Worm (Caenorhabditis elegans) whole organism, mixed stage, embryonic: ENCODE measurements around the gene T28C12.15.

Source experiments
- M03D4.4 ChIP-seq: sonication (generic microtip); optimal IDR thresholded peaks from 2 replicates; lab custom pipeline; 2017; ENCODE audit warnings: mild to moderate bottlenecking, missing genetic modification characterization, missing compliant biosample characterization
- blmp-1 ChIP-seq: fragments of 150-350 bp; optimal IDR thresholded peaks from 2 replicates; lab custom pipeline; 2014; ENCODE audit warnings: missing biosample characterization, missing genetic modification characterization
- ceh-39 ChIP-seq: fragments of 150-350 bp; optimal IDR thresholded peaks from 2 replicates; lab custom pipeline; 2014; ENCODE audit warnings: missing biosample characterization, missing genetic modification characterization
- ceh-43 ChIP-seq: fragments of 200-800 bp; sonication (Bioruptor generic); optimal IDR thresholded peaks from 2 replicates; lab custom pipeline; 2018; ENCODE audit warnings: mild to moderate bottlenecking, missing genetic modification characterization, moderate library complexity, missing compliant biosample characterization
- ceh-83 ChIP-seq: fragments of 200-800 bp; sonication (Bioruptor generic); optimal IDR thresholded peaks from 2 replicates; lab custom pipeline; 2018; ENCODE audit warnings: mild to moderate bottlenecking, missing genetic modification characterization, missing compliant biosample characterization
- ces-1 ChIP-seq: fragments of 150-350 bp; optimal IDR thresholded peaks from 2 replicates; lab custom pipeline; 2014; ENCODE audit warnings: missing biosample characterization, missing genetic modification reagents, missing genetic modification characterization
- cnd-1 ChIP-seq: fragments of 200-800 bp; sonication (Bioruptor generic); optimal IDR thresholded peaks from 2 replicates; lab custom pipeline; 2018; ENCODE audit warnings: mild to moderate bottlenecking, missing genetic modification characterization, missing compliant biosample characterization
- elt-1 ChIP-seq: sonication (generic microtip); optimal IDR thresholded peaks from 2 replicates; lab custom pipeline; 2017; ENCODE audit warnings: missing genetic modification characterization, mild to moderate bottlenecking, missing compliant biosample characterization, antibody characterized with exemption, moderate library complexity, borderline replicate concordance; ENCODE audit not compliant: insufficient read depth
- elt-3 ChIP-seq: fragments of 150-350 bp; optimal IDR thresholded peaks from 2 replicates; lab custom pipeline; 2014; ENCODE audit warnings: missing biosample characterization, missing genetic modification characterization
- flh-1 ChIP-seq: fragments of 200-800 bp; sonication (Bioruptor generic); optimal IDR thresholded peaks from 2 replicates; lab custom pipeline; 2018; ENCODE audit warnings: mild to moderate bottlenecking, missing genetic modification characterization, moderate library complexity, missing compliant biosample characterization
- ham-2 ChIP-seq: fragments of 200-800 bp; sonication (Bioruptor generic); optimal IDR thresholded peaks from 2 replicates; lab custom pipeline; 2018; ENCODE audit warnings: mild to moderate bottlenecking, missing genetic modification characterization, missing compliant biosample characterization
- hlh-1 ChIP-seq: fragments of 150-350 bp; optimal IDR thresholded peaks from 2 replicates; lab custom pipeline; 2014; ENCODE audit warnings: missing biosample characterization, missing genetic modification reagents, missing genetic modification characterization
- lin-13 ChIP-seq: fragments of 150-350 bp; optimal IDR thresholded peaks from 2 replicates; lab custom pipeline; 2014; ENCODE audit warnings: missing biosample characterization, missing genetic modification characterization
- lin-32 ChIP-seq: fragments of 200-800 bp; sonication (Bioruptor generic); optimal IDR thresholded peaks from 2 replicates; lab custom pipeline; 2018; ENCODE audit warnings: mild to moderate bottlenecking, missing genetic modification characterization, missing compliant biosample characterization
- lsy-2 ChIP-seq: fragments of 150-350 bp; optimal IDR thresholded peaks from 2 replicates; lab custom pipeline; 2014; ENCODE audit warnings: missing biosample characterization, missing genetic modification characterization
- mab-5 ChIP-seq: fragments of 150-350 bp; optimal IDR thresholded peaks from 2 replicates; lab custom pipeline; 2014; ENCODE audit warnings: missing biosample characterization, missing genetic modification characterization
- nhr-12 ChIP-seq: fragments of 150-350 bp; optimal IDR thresholded peaks from 2 replicates; lab custom pipeline; 2014; ENCODE audit warnings: missing biosample characterization, missing genetic modification characterization
- nhr-2 ChIP-seq: fragments of 150-350 bp; optimal IDR thresholded peaks from 2 replicates; lab custom pipeline; 2014; ENCODE audit warnings: missing biosample characterization, missing genetic modification characterization
- nhr-237 ChIP-seq: fragments of 150-350 bp; optimal IDR thresholded peaks from 2 replicates; lab custom pipeline; 2014; ENCODE audit warnings: missing biosample characterization, missing genetic modification characterization
- nhr-28 ChIP-seq: fragments of 150-350 bp; optimal IDR thresholded peaks from 2 replicates; lab custom pipeline; 2014; ENCODE audit warnings: missing biosample characterization, missing genetic modification characterization
- nhr-76 ChIP-seq: sonication (generic microtip); optimal IDR thresholded peaks from 2 replicates; lab custom pipeline; 2017; ENCODE audit warnings: missing biosample characterization, missing genetic modification characterization
- pha-4 ChIP-seq: fragments of 150-350 bp; optimal IDR thresholded peaks from 2 replicates; lab custom pipeline; 2018; ENCODE audit warnings: missing biosample characterization, missing genetic modification reagents, missing genetic modification characterization
- sem-2 ChIP-seq: fragments of 200-800 bp; sonication (Bioruptor generic); optimal IDR thresholded peaks from 2 replicates; lab custom pipeline; 2018; ENCODE audit warnings: mild to moderate bottlenecking, missing genetic modification characterization, missing compliant biosample characterization
- snpc-4 ChIP-seq: fragments of 150-350 bp; optimal IDR thresholded peaks from 2 replicates; lab custom pipeline; 2014; ENCODE audit warnings: missing biosample characterization, missing genetic modification characterization
- sptf-1 ChIP-seq: sonication (generic microtip); optimal IDR thresholded peaks from 2 replicates; lab custom pipeline; 2017; ENCODE audit warnings: mild to moderate bottlenecking, missing genetic modification characterization, moderate library complexity, missing compliant biosample characterization
- tbx-8 ChIP-seq: fragments of 200-800 bp; sonication (Bioruptor generic); optimal IDR thresholded peaks from 2 replicates; lab custom pipeline; 2018; ENCODE audit warnings: mild to moderate bottlenecking, missing genetic modification characterization, moderate library complexity, missing compliant biosample characterization
- unc-120 ChIP-seq: sonication (generic microtip); optimal IDR thresholded peaks from 2 replicates; lab custom pipeline; 2017; ENCODE audit warnings: missing genetic modification characterization, missing compliant biosample characterization; ENCODE audit not compliant: poor library complexity, severe bottlenecking
- unc-39 ChIP-seq: fragments of 150-350 bp; optimal IDR thresholded peaks from 2 replicates; lab custom pipeline; 2014; ENCODE audit warnings: missing biosample characterization, missing genetic modification characterization
- unc-62 ChIP-seq: fragments of 150-350 bp; optimal IDR thresholded peaks from 2 replicates; lab custom pipeline; 2014; ENCODE audit warnings: missing biosample characterization, missing genetic modification reagents, missing genetic modification characterization
- zip-8 ChIP-seq: fragments of 150-350 bp; optimal IDR thresholded peaks from 2 replicates; lab custom pipeline; 2014; ENCODE audit warnings: missing biosample characterization, missing genetic modification characterization
- ztf-11 ChIP-seq: fragments of 150-350 bp; optimal IDR thresholded peaks from 2 replicates; lab custom pipeline; 2014; ENCODE audit warnings: missing biosample characterization, missing genetic modification characterization

T28C12.15 gene

ce11 chrV:6326394-6326793 is 4.8 kb upstream of the T28C12.15 start:
- TF ChIP-seq pha-4 (no peak), M03D4.4 (no peak), elt-1 (tag; lab: Kevin White, UChicago) (no peak), unc-62 (GFP tag; lab: Kevin White, UChicago) (no peak), tbx-8 (GFP tag; lab: Kevin White, UChicago) (no peak), blmp-1 (tag; lab: Kevin White, UChicago) (no peak), sptf-1 (tag; lab: Kevin White, UChicago) (no peak), flh-1 (GFP tag; lab: Kevin White, UChicago) (no peak), ceh-43 (GFP tag; lab: Kevin White, UChicago) (no peak), lin-13 (no peak), hlh-1 (no peak), ces-1 (GFP tag; lab: Kevin White, UChicago) (no peak)

ce11 chrV:6323602-6324001 is 2.0 kb upstream of the T28C12.15 start:
- TF ChIP-seq ham-2 = no peak
- TF ChIP-seq unc-120 (tag; lab: Kevin White, UChicago) = no peak

ce11 chrV:6322749-6323367 is 1.3 kb upstream of the T28C12.15 start:
- TF ChIP-seq cnd-1 (tag; lab: Kevin White, UChicago) = no peak
- peak; percentile 29 for TF ChIP-seq elt-1 (tag; lab: Kevin White, UChicago)

ce11 chrV:6321280-6321679 is 303 bp downstream of the T28C12.15 start:
- TF ChIP-seq ceh-39 (no peak), flh-1 (GFP tag; lab: Kevin White, UChicago) (no peak), lin-13 (no peak), ces-1 (GFP tag; lab: Kevin White, UChicago) (no peak), snpc-4 (tag; lab: Kevin White, UChicago) (no peak), hlh-1 (no peak), ceh-43 (GFP tag; lab: Kevin White, UChicago) (no peak), blmp-1 (tag; lab: Kevin White, UChicago) (no peak), elt-1 (tag; lab: Kevin White, UChicago) (no peak), lin-32 (no peak), elt-3 (no peak), sem-2 (GFP tag; lab: Kevin White, UChicago) (no peak), ceh-83 (GFP tag; lab: Kevin White, UChicago) (no peak), sptf-1 (tag; lab: Kevin White, UChicago) (no peak), cnd-1 (tag; lab: Kevin White, UChicago) (no peak), unc-39 (tag; lab: Kevin White, UChicago) (no peak), zip-8 (tag; lab: Kevin White, UChicago) (no peak), nhr-76 (tag; lab: Kevin White, UChicago) (no peak), M03D4.4 (no peak)

DNA sequence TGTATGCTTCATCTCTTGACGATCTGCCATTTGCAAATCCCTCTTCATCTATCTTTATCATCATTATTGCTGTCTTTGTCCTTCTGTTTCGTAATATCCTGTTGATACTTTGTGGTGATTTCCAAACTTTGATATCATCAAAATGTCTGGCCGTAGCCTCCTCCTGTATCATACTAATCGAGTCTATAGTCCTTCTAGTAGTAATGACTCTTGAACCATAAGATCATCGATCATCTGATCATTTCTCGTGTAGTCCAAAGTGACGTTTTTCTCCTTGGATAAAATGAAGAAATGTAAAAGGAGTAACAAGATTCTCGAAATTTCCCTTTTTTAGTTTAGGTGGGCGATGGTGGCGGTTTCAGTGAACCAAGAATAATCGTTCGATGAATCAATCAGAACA is 2.2 kb downstream of the T28C12.15 start:
- TF ChIP-seq ham-2 = no peak
- TF ChIP-seq hlh-1 = no peak
- no peak for TF ChIP-seq lin-32
- TF ChIP-seq sptf-1 (tag; lab: Kevin White, UChicago) = no peak
- no peak for TF ChIP-seq nhr-28 (tag; lab: Kevin White, UChicago)
- TF ChIP-seq mab-5 (tag; lab: Kevin White, UChicago) = no peak
- TF ChIP-seq nhr-12 (tag; lab: Kevin White, UChicago) = no peak
- no peak for TF ChIP-seq elt-3
- no peak for TF ChIP-seq ceh-43 (GFP tag; lab: Kevin White, UChicago)
- TF ChIP-seq nhr-237 = no peak
- no peak for TF ChIP-seq lsy-2 (tag; lab: Kevin White, UChicago)
- no peak for TF ChIP-seq pha-4
- TF ChIP-seq ztf-11 (tag; lab: Kevin White, UChicago) = no peak
- TF ChIP-seq lin-13 = no peak
- TF ChIP-seq ceh-83 (GFP tag; lab: Kevin White, UChicago) = no peak
- TF ChIP-seq unc-120 (tag; lab: Kevin White, UChicago) = no peak
- no peak for TF ChIP-seq nhr-2
- no peak for TF ChIP-seq zip-8 (tag; lab: Kevin White, UChicago)
- no peak for TF ChIP-seq sem-2 (GFP tag; lab: Kevin White, UChicago)
- no peak for TF ChIP-seq cnd-1 (tag; lab: Kevin White, UChicago)
- TF ChIP-seq, all 35 proteins: peak for 0
